Fruit fly (Drosophila melanogaster) whole organism, embryonic: ENCODE results near the gene CG11608.

ENCODE experiments used
- C15 ChIP-seq: fragments of 200-800 bp; sonication (Bioruptor generic); IDR thresholded peaks from 3 replicates; pipeline ENCODE4 v1.3.6; 2022; ENCODE audit warnings: missing biosample characterization, missing genetic modification characterization
- CG10462 ChIP-seq: fragments of 200-800 bp; sonication (Bioruptor generic); optimal IDR thresholded peaks from 2 replicates; lab custom pipeline; 2016; ENCODE audit warnings: missing biosample characterization, missing genetic modification characterization
- CG10979 ChIP-seq: fragments of 200-800 bp; sonication (Bioruptor generic); optimal IDR thresholded peaks from 2 replicates; lab custom pipeline; 2018; ENCODE audit warnings: missing biosample characterization, mild to moderate bottlenecking, missing genetic modification characterization, moderate library complexity
- CG12769 ChIP-seq: fragments of 200-800 bp; sonication (Bioruptor generic); optimal IDR thresholded peaks from 2 replicates; lab custom pipeline; 2019; ENCODE audit warnings: missing biosample characterization, mild to moderate bottlenecking, missing genetic modification characterization, moderate library complexity
- CG14441 ChIP-seq: fragments of 200-800 bp; sonication (Bioruptor generic); IDR thresholded peaks from 2 replicates; pipeline ENCODE4 v1.3.6; 2022; ENCODE audit warnings: missing biosample characterization, missing genetic modification characterization
- CG15479 ChIP-seq: fragments of 200-800 bp; sonication (Bioruptor generic); optimal IDR thresholded peaks from 3 replicates; lab custom pipeline; 2019; ENCODE audit warnings: missing biosample characterization, mild to moderate bottlenecking, missing genetic modification characterization, moderate library complexity
- CG15601 ChIP-seq: fragments of 200-800 bp; sonication (Bioruptor generic); optimal IDR thresholded peaks from 3 replicates; lab custom pipeline; 2019; ENCODE audit warnings: missing biosample characterization, mild to moderate bottlenecking, missing genetic modification characterization, moderate library complexity
- CG17359 ChIP-seq: fragments of 200-800 bp; sonication (Bioruptor generic); optimal IDR thresholded peaks from 3 replicates; lab custom pipeline; 2018; ENCODE audit warnings: missing biosample characterization, mild to moderate bottlenecking, missing genetic modification characterization, moderate library complexity
- CG17829 ChIP-seq: fragments of 200-800 bp; optimal IDR thresholded peaks from 2 replicates; lab custom pipeline; 2019; ENCODE audit warnings: missing biosample characterization, mild to moderate bottlenecking, missing genetic modification characterization, moderate library complexity
- CG1832 ChIP-seq: fragments of 200-800 bp; sonication (Bioruptor generic); optimal IDR thresholded peaks from 2 replicates; lab custom pipeline; 2017; ENCODE audit warnings: missing biosample characterization, mild to moderate bottlenecking, missing genetic modification characterization, inconsistent platforms
- CG2129 ChIP-seq: fragments of 200-800 bp; sonication (Bioruptor generic); IDR thresholded peaks from 2 replicates; pipeline ENCODE4 v1.3.6; 2022; ENCODE audit warnings: missing biosample characterization, missing genetic modification characterization; ENCODE audit not compliant: partially characterized antibody
- CG2199 ChIP-seq: fragments of 200-800 bp; sonication (Bioruptor generic); IDR thresholded peaks from 3 replicates; pipeline ENCODE4 v1.3.6; 2022; ENCODE audit warnings: missing biosample characterization, missing genetic modification characterization
- CG2712 ChIP-seq: fragments of 200-800 bp; optimal IDR thresholded peaks from 3 replicates; lab custom pipeline; 2019; ENCODE audit warnings: missing biosample characterization, mild to moderate bottlenecking, missing genetic modification characterization, moderate library complexity
- CG3065 ChIP-seq: fragments of 200-800 bp; sonication (Bioruptor generic); optimal IDR thresholded peaks from 2 replicates; lab custom pipeline; 2016; ENCODE audit warnings: missing biosample characterization, missing genetic modification characterization
- CG31224 ChIP-seq: fragments of 200-800 bp; sonication (Bioruptor generic); IDR thresholded peaks from 2 replicates; pipeline ENCODE4 v1.3.6; 2022; ENCODE audit warnings: missing biosample characterization, missing genetic modification characterization
- CG32767 ChIP-seq: fragments of 200-800 bp; sonication (Bioruptor generic); IDR thresholded peaks from 2 replicates; pipeline ENCODE4 v1.3.6; 2022; ENCODE audit warnings: missing biosample characterization, missing genetic modification characterization
- CG32772 ChIP-seq: fragments of 200-800 bp; sonication (Bioruptor generic); IDR thresholded peaks from 2 replicates; pipeline ENCODE4 v1.3.6; 2022; ENCODE audit warnings: missing biosample characterization, missing genetic modification characterization
- CG33557 ChIP-seq: fragments of 200-800 bp; sonication (Bioruptor generic); optimal IDR thresholded peaks from 2 replicates; lab custom pipeline; 2019; ENCODE audit warnings: missing biosample characterization, mild to moderate bottlenecking, missing genetic modification characterization, moderate library complexity
- CG4617 ChIP-seq: fragments of 200-800 bp; sonication (Bioruptor generic); optimal IDR thresholded peaks from 3 replicates; lab custom pipeline; 2016; ENCODE audit warnings: missing biosample characterization, missing genetic modification characterization, borderline replicate concordance
- CG8089 ChIP-seq: fragments of 200-800 bp; sonication (Bioruptor generic); optimal IDR thresholded peaks from 3 replicates; lab custom pipeline; 2016; ENCODE audit warnings: missing biosample characterization, missing genetic modification characterization
- CG8281 ChIP-seq: fragments of 200-800 bp; sonication (Bioruptor generic); optimal IDR thresholded peaks from 2 replicates; lab custom pipeline; 2018; ENCODE audit warnings: missing biosample characterization, mild to moderate bottlenecking, missing genetic modification characterization, moderate library complexity
- CG8924 ChIP-seq: fragments of 200-800 bp; optimal IDR thresholded peaks from 3 replicates; lab custom pipeline; 2019; ENCODE audit warnings: missing biosample characterization, mild to moderate bottlenecking, missing genetic modification characterization, moderate library complexity
- Doc3 ChIP-seq: fragments of 200-800 bp; sonication (Bioruptor generic); IDR thresholded peaks from 3 replicates; pipeline ENCODE4 v1.3.6; 2022; ENCODE audit warnings: missing biosample characterization, missing genetic modification characterization; ENCODE audit not compliant: partially characterized antibody
- Hey ChIP-seq: fragments of 200-800 bp; sonication (Bioruptor generic); optimal IDR thresholded peaks from 3 replicates; lab custom pipeline; 2018; ENCODE audit warnings: missing biosample characterization, mild to moderate bottlenecking, missing genetic modification characterization
- Jarid2 ChIP-seq: fragments of 200-800 bp; sonication (Bioruptor generic); optimal IDR thresholded peaks from 3 replicates; lab custom pipeline; 2017; ENCODE audit warnings: mild to moderate bottlenecking, missing biosample characterization, missing genetic modification reagents, missing genetic modification characterization
- Kr ChIP-seq: fragments of 200-800 bp; sonication (Bioruptor generic); optimal IDR thresholded peaks from 2 replicates; lab custom pipeline; 2017; ENCODE audit warnings: missing biosample characterization, mild to moderate bottlenecking, missing genetic modification characterization
- MTF-1 ChIP-seq: fragments of 200-800 bp; sonication (Bioruptor generic); optimal IDR thresholded peaks from 2 replicates; lab custom pipeline; 2018; ENCODE audit warnings: missing biosample characterization, mild to moderate bottlenecking, missing genetic modification characterization, borderline replicate concordance
- Opbp ChIP-seq: fragments of 200-800 bp; sonication (Bioruptor generic); IDR thresholded peaks from 3 replicates; pipeline ENCODE4 v1.3.6; 2022; ENCODE audit warnings: missing biosample characterization, missing genetic modification characterization; ENCODE audit not compliant: partially characterized antibody
- Optix ChIP-seq: fragments of 200-800 bp; sonication (Bioruptor generic); IDR thresholded peaks from 3 replicates; pipeline ENCODE4 v1.3.6; 2022; ENCODE audit warnings: missing biosample characterization, missing genetic modification characterization
- Stat92E ChIP-seq, 3 experiments: fragments of >200 bp in 2 of 3; fragments of 200-800 bp in 1 of 3; sonication (Bioruptor generic) in 1 of 3; optimal IDR thresholded peaks; 2 replicates each; lab custom pipeline; 2017 to 2019; ENCODE audit warnings: missing biosample characterization in 3 of 3, missing genetic modification characterization in 3 of 3, mild to moderate bottlenecking in 1 of 3, moderate library complexity in 1 of 3
- Trl ChIP-seq, 3 experiments: fragments of >200 bp in 2 of 3; fragments of 200-800 bp in 1 of 3; sonication (Bioruptor generic) in 1 of 3; optimal IDR thresholded peaks; 2 replicates in 1 of 3; 3 replicates in 2 of 3; lab custom pipeline; 2016 to 2017; ENCODE audit warnings: missing biosample characterization in 1 of 3, missing genetic modification characterization in 1 of 3
- ac ChIP-seq: fragments of 200-800 bp; sonication (Bioruptor generic); optimal IDR thresholded peaks from 3 replicates; lab custom pipeline; 2017; ENCODE audit warnings: missing biosample characterization, mild to moderate bottlenecking, missing genetic modification characterization
- ara ChIP-seq: fragments of 200-800 bp; sonication (Bioruptor generic); IDR thresholded peaks from 2 replicates; pipeline ENCODE4 v1.3.6; 2022; ENCODE audit warnings: missing biosample characterization, missing genetic modification characterization
- cg ChIP-seq: fragments of 200-800 bp; sonication (Bioruptor generic); optimal IDR thresholded peaks from 3 replicates; lab custom pipeline; 2019; ENCODE audit warnings: missing biosample characterization, mild to moderate bottlenecking, missing genetic modification characterization, moderate library complexity
- ci ChIP-seq: fragments of 200-800 bp; sonication (Bioruptor generic); IDR thresholded peaks from 3 replicates; pipeline ENCODE4 v1.3.6; 2022; ENCODE audit warnings: missing biosample characterization, missing genetic modification characterization
- crol ChIP-seq: fragments of 200-800 bp; sonication (Bioruptor generic); IDR thresholded peaks from 2 replicates; pipeline ENCODE4 v1.3.6; 2022; ENCODE audit warnings: missing biosample characterization, missing genetic modification characterization
- da ChIP-seq: fragments of 200-800 bp; sonication (Bioruptor generic); optimal IDR thresholded peaks from 2 replicates; lab custom pipeline; 2016; ENCODE audit warnings: missing biosample characterization, missing genetic modification characterization
- dm ChIP-seq: fragments of 200-800 bp; sonication (Bioruptor generic); optimal IDR thresholded peaks from 3 replicates; lab custom pipeline; 2016; ENCODE audit warnings: missing biosample characterization, missing genetic modification characterization
- gsb ChIP-seq: fragments of 200-800 bp; sonication (Bioruptor generic); IDR thresholded peaks from 2 replicates; pipeline ENCODE4 v1.3.6; 2022; ENCODE audit warnings: missing biosample characterization, missing genetic modification characterization
- insv ChIP-seq, 2 experiments: fragments of 200-800 bp; sonication (Bioruptor generic); optimal IDR thresholded peaks; 3 replicates each; lab custom pipeline; 2016 to 2018; ENCODE audit warnings: missing biosample characterization in 2 of 2, missing genetic modification characterization in 2 of 2
- kni ChIP-seq: fragments of 200-800 bp; sonication (Bioruptor generic); optimal IDR thresholded peaks from 3 replicates; lab custom pipeline; 2017; ENCODE audit warnings: mild to moderate bottlenecking, missing biosample characterization, missing genetic modification reagents, missing genetic modification characterization
- knrl ChIP-seq: fragments of 200-800 bp; sonication (Bioruptor generic); IDR thresholded peaks from 3 replicates; pipeline ENCODE4 v1.3.6; 2022; ENCODE audit warnings: missing biosample characterization, missing genetic modification characterization; ENCODE audit not compliant: partially characterized antibody
- tll ChIP-seq, 2 experiments: fragments of 200-800 bp in 1 of 2; fragments of >200 bp in 1 of 2; sonication (Bioruptor generic) in 1 of 2; optimal IDR thresholded peaks; 2 replicates each; lab custom pipeline; 2017 to 2019; ENCODE audit warnings: missing biosample characterization in 2 of 2, missing genetic modification characterization in 2 of 2, mild to moderate bottlenecking in 1 of 2, moderate library complexity in 1 of 2
- twi ChIP-seq: fragments of 200-800 bp; optimal IDR thresholded peaks from 2 replicates; lab custom pipeline; 2019; ENCODE audit warnings: missing biosample characterization, mild to moderate bottlenecking, missing genetic modification characterization, moderate library complexity
- unpg ChIP-seq: fragments of 200-800 bp; sonication (Bioruptor generic); optimal IDR thresholded peaks from 3 replicates; lab custom pipeline; 2018; ENCODE audit warnings: missing biosample characterization, mild to moderate bottlenecking, missing genetic modification characterization, moderate library complexity
- zfh2 ChIP-seq: fragments of 200-800 bp; sonication (Bioruptor generic); optimal IDR thresholded peaks from 2 replicates; lab custom pipeline; 2016; ENCODE audit warnings: missing biosample characterization, missing genetic modification characterization

Gene CG11608

DNA sequence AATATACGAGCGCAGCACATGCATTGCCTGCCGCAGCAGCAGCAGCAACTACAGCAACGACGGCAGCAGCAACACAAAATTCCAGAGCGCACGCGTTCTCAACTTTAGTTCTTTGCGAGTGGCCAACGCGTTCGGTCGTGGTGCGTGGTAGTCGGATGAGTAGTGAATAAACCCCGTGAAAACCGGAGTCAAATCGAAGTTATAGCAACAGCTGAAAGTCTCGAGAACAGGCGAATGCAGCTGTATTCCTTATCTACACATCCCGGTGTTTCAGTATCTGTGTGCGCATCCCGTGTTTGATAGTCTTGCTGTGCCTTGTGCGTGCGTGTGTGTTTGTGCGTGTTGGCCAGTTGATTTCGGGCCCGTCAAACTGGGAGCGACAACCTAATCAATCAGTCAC is 9.7 kb downstream of the CG11608 start, which contains the start of gene Dtg (continued):
- TF ChIP-seq CG15601 (tag; lab: Kevin White, UChicago): peak; percentile 2
- TF ChIP-seq CG17359: no peak
- peak; percentile 70 for TF ChIP-seq twi (tag; lab: Kevin White, UChicago)
- TF ChIP-seq CG10462: no peak
- peak; percentile 19 for TF ChIP-seq da
- TF ChIP-seq CG32772 (GFP tag; lab: Robert Waterston, UW): no peak
- TF ChIP-seq Opbp (GFP tag; lab: Robert Waterston, UW): 0 out of 3 replicates have a peak, but pooled peaks have one; percentile 24
- no peak for TF ChIP-seq Optix (GFP tag; lab: Robert Waterston, UW)
- peak; percentile 7 for TF ChIP-seq CG2712 (tag; lab: Kevin White, UChicago)
- peak; percentile 31 for TF ChIP-seq MTF-1 (GFP tag; lab: Kevin White, UChicago)
- 0 out of 3 replicates have a peak, but pooled peaks have one; percentile 41 for TF ChIP-seq CG2199 (GFP tag; lab: Robert Waterston, UW)
- TF ChIP-seq cg (GFP tag; lab: Kevin White, UChicago): peak; percentile 68
- peak in 1 of 2 experiments; percentile 2 for TF ChIP-seq Trl (optimal IDR thresholded peaks at IDR 0.05; lab: Kevin White, UChicago)
- TF ChIP-seq Trl (GFP tag; optimal IDR thresholded peaks at IDR 0.05; lab: Kevin White, UChicago): no peak
- peak; percentile 37 for TF ChIP-seq CG8281 (tag; lab: Kevin White, UChicago)
- TF ChIP-seq CG8924 (tag; lab: Kevin White, UChicago): peak; percentile 10
- TF ChIP-seq kni (GFP tag; lab: Kevin White, UChicago): peak; percentile 80
- TF ChIP-seq CG17829 (tag; lab: Kevin White, UChicago): peak; percentile 42
- no peak for TF ChIP-seq Doc3 (GFP tag; lab: Robert Waterston, UW)
- TF ChIP-seq CG3065 (GFP tag; lab: Kevin White, UChicago): no peak
- peak in 1 of 2 experiments; percentile 0 for TF ChIP-seq insv (GFP tag; optimal IDR thresholded peaks at IDR 0.05; lab: Kevin White, UChicago)
- TF ChIP-seq dm (GFP tag; lab: Kevin White, UChicago): peak; percentile 6
- TF ChIP-seq ci (GFP tag; lab: Robert Waterston, UW): 0 out of 3 replicates have a peak, but pooled peaks have one; percentile 52
- TF ChIP-seq Stat92E (GFP tag; optimal IDR thresholded peaks at IDR 0.05; lab: Kevin White, UChicago): peak in 1 of 3 experiments; percentile 62
- TF ChIP-seq CG4617 (GFP tag; lab: Kevin White, UChicago): no peak
- TF ChIP-seq CG15479 (GFP tag; lab: Kevin White, UChicago): peak; percentile 63
- no peak for TF ChIP-seq Hey
- TF ChIP-seq ara (GFP tag; lab: Robert Waterston, UW): peak; percentile 40; the same call in 1 of the 2 replicates
- TF ChIP-seq Jarid2 (GFP tag; lab: Kevin White, UChicago): peak; percentile 72
- no peak for TF ChIP-seq knrl
- no peak for TF ChIP-seq CG32767 (GFP tag; lab: Robert Waterston, UW)
- no peak for TF ChIP-seq zfh2 (GFP tag; lab: Kevin White, UChicago)

- TF ChIP-seq ac (GFP tag; lab: Kevin White, UChicago) (no peak), Doc3 (GFP tag; lab: Robert Waterston, UW) (no peak), CG33557 (GFP tag; lab: Kevin White, UChicago) (peak; percentile 3), Optix (GFP tag; lab: Robert Waterston, UW) (no peak), CG12769 (tag; lab: Kevin White, UChicago) (peak; percentile 30), CG10979 (tag; lab: Kevin White, UChicago) (no peak), C15 (GFP tag; lab: Robert Waterston, UW) (no peak), gsb (GFP tag; lab: Robert Waterston, UW) (no peak), CG2129 (GFP tag; lab: Robert Waterston, UW) (no peak), CG31224 (GFP tag; lab: Robert Waterston, UW) (no peak), CG1832 (GFP tag; lab: Kevin White, UChicago) (no peak), Kr (peak; percentile 1), tll (GFP tag; optimal IDR thresholded peaks at IDR 0.05; lab: Kevin White, UChicago) (no peak), twi (tag; lab: Kevin White, UChicago) (peak; percentile 98), CG14441 (GFP tag; lab: Robert Waterston, UW) (no peak), unpg (GFP tag; lab: Kevin White, UChicago) (no peak), crol (GFP tag; lab: Robert Waterston, UW) (peak; percentile 74; the same call in 1 of the 2 replicates), CG8089 (GFP tag; lab: Kevin White, UChicago) (no peak)
These were observed 11.1 kb downstream of the CG11608 start for dm6 chr3R:12649099-12650029.
